Worm (Caenorhabditis elegans) whole organism, young adult: ENCODE results near the gene F57A10.2.

Source experiments
- D2030.7 ChIP-seq: fragments of 200-800 bp; sonication (Bioruptor generic); IDR thresholded peaks from 2 replicates; pipeline ENCODE4 v1.3.6; 2022; ENCODE audit warnings: missing genetic modification reagents, missing genetic modification characterization, missing compliant biosample characterization
- egl-44 ChIP-seq: fragments of 200-800 bp; sonication (Bioruptor generic); IDR thresholded peaks from 2 replicates; pipeline ENCODE4 v1.3.6; 2022; ENCODE audit warnings: missing genetic modification reagents, missing genetic modification characterization, missing compliant biosample characterization
- snpc-1.3 ChIP-seq: sonication (generic microtip); optimal IDR thresholded peaks from 2 replicates; lab custom pipeline; 2017; ENCODE audit warnings: missing genetic modification characterization, mild to moderate bottlenecking, missing compliant biosample characterization, antibody characterized with exemption, moderate library complexity, missing genotype, missing genetic modification reagents; ENCODE audit not compliant: insufficient read depth
- unc-62 ChIP-seq: fragments of 150-350 bp; optimal IDR thresholded peaks from 2 replicates; lab custom pipeline; 2014; ENCODE audit warnings: missing biosample characterization, missing genetic modification reagents, missing genetic modification characterization

ce11 chrV:15779128-15779729 lies 12.9 kb downstream of the F57A10.2 start, which contains the start of the genes nhr-285 and irld-52:
- TF ChIP-seq egl-44 (GFP tag; lab: Robert Waterston, UW): no peak
- TF ChIP-seq unc-62 (GFP tag; lab: Kevin White, UChicago): no peak
- TF ChIP-seq D2030.7 (GFP tag; lab: Robert Waterston, UW): no peak
- TF ChIP-seq snpc-1.3 (tag; lab: Kevin White, UChicago): no peak
